Fruit fly (Drosophila melanogaster): Measurements from ENCODE around the gene Dph4.

The Dph4 gene

dm6 chr3R:5622985-5623630 lies 817 bp downstream of the Dph4 start (continued):
- no peak for TF ChIP-seq Blimp-1 (GFP tag; optimal IDR thresholded peaks at IDR 0.05)
- peak; percentile 35 for TF ChIP-seq Sox102F (GFP tag; optimal IDR thresholded peaks at IDR 0.05)
- no peak for TF ChIP-seq Hr38 (GFP tag; optimal IDR thresholded peaks at IDR 0.05)
- TF ChIP-seq CG16779 (tag; optimal IDR thresholded peaks at IDR 0.05), result peak; percentile 28
- TF ChIP-seq CG31627 (GFP tag; optimal IDR thresholded peaks at IDR 0.05), result no peak
- peak; percentile 98 for TF ChIP-seq fkh (GFP tag; optimal IDR thresholded peaks at IDR 0.05)
- TF ChIP-seq esn (GFP tag; optimal IDR thresholded peaks at IDR 0.05), result peak; percentile 34
- TF ChIP-seq vri (GFP tag; optimal IDR thresholded peaks at IDR 0.05), result peak; percentile 67

DNA sequence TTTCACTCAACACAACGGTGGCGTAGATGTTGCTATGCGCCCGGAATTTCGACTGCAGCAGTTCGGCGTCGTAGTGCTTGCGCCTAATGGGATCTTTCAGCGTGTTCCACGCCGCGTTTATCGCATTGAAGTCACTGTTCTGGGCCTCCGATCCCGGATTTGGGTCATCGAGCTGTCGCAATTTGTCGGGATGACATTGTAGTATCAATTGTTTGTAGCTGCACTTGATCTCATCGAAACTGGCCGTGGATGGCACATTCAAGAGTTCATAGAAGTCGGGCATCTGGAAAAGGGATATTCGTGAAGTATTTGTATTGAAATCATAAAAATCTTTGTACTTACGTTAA lies 1.5 kb downstream of the Dph4 start:
- TF ChIP-seq CG3919 (GFP tag; optimal IDR thresholded peaks at IDR 0.05), result no peak
- TF ChIP-seq svp (GFP tag), result peak; percentile 91
- no peak for TF ChIP-seq CG9139 (GFP tag; optimal IDR thresholded peaks at IDR 0.05)
- TF ChIP-seq Hr39 (GFP tag; optimal IDR thresholded peaks at IDR 0.05), result no peak
- TF ChIP-seq Eip78C (GFP tag), result peak; percentile 18
- TF ChIP-seq CG31627 (GFP tag; optimal IDR thresholded peaks at IDR 0.05), result no peak
- TF ChIP-seq Hr38 (GFP tag; optimal IDR thresholded peaks at IDR 0.05), result no peak

- TF ChIP-seq Sox14 (GFP tag; optimal IDR thresholded peaks at IDR 0.05), result peak; percentile 85
- TF ChIP-seq CG6276 (GFP tag; optimal IDR thresholded peaks at IDR 0.05), result peak; percentile 67
- TF ChIP-seq Hr39 (GFP tag; optimal IDR thresholded peaks at IDR 0.05), result no peak
- peak; percentile 69 for TF ChIP-seq CG9139 (GFP tag; optimal IDR thresholded peaks at IDR 0.05)
- no peak for TF ChIP-seq CG4318 (GFP tag; optimal IDR thresholded peaks at IDR 0.05)
- TF ChIP-seq acj6 (GFP tag; optimal IDR thresholded peaks at IDR 0.05), result no peak
- TF ChIP-seq Eip78C (GFP tag), result peak; percentile 70
- peak; percentile 62 for TF ChIP-seq CG1621 (tag; optimal IDR thresholded peaks at IDR 0.05)
- peak; percentile 46 for TF ChIP-seq CG6854 (GFP tag; optimal IDR thresholded peaks at IDR 0.05)
- no peak for TF ChIP-seq Met (GFP tag; optimal IDR thresholded peaks at IDR 0.05)
- peak; percentile 15; the same call in 1 of the 3 replicates for TF ChIP-seq CG6163 (GFP tag; IDR thresholded peaks at IDR 0.05)
- TF ChIP-seq Eip75B (GFP tag; optimal IDR thresholded peaks at IDR 0.05), result peak; percentile 19
- peak; percentile 6 for TF ChIP-seq net (GFP tag; optimal IDR thresholded peaks at IDR 0.05)
- TF ChIP-seq vri (GFP tag; optimal IDR thresholded peaks at IDR 0.05), result peak; percentile 72
- TF ChIP-seq dsx (GFP tag; optimal IDR thresholded peaks at IDR 0.05; ENCODE audit: poor library complexity, severe bottlenecking), result peak; percentile 70
- TF ChIP-seq spab (GFP tag; optimal IDR thresholded peaks at IDR 0.05), result peak; percentile 55
- peak; percentile 26; the same call in 1 of the 2 replicates for TF ChIP-seq CG15336 (GFP tag; IDR thresholded peaks at IDR 0.05)
- peak; percentile 28 for TF ChIP-seq CG3919 (GFP tag; optimal IDR thresholded peaks at IDR 0.05)
- 0 out of 3 replicates have a peak, but pooled peaks have one; percentile 25 for TF ChIP-seq CG8119 (GFP tag; IDR thresholded peaks at IDR 0.05)
- TF ChIP-seq Ets21C (GFP tag; optimal IDR thresholded peaks at IDR 0.05), result no peak
- peak; percentile 85 to 86 for TF ChIP-seq ss (GFP tag; optimal IDR thresholded peaks at IDR 0.05)
- TF ChIP-seq CG6808 (GFP tag; optimal IDR thresholded peaks at IDR 0.05), result peak; percentile 65
- TF ChIP-seq CG16779 (tag; optimal IDR thresholded peaks at IDR 0.05), result peak; percentile 22
- TF ChIP-seq CG10669 (GFP tag; optimal IDR thresholded peaks at IDR 0.05), result peak; percentile 25
These were observed 2.1 kb downstream of the Dph4 start for dm6 chr3R:5621714-5622405.

DNA sequence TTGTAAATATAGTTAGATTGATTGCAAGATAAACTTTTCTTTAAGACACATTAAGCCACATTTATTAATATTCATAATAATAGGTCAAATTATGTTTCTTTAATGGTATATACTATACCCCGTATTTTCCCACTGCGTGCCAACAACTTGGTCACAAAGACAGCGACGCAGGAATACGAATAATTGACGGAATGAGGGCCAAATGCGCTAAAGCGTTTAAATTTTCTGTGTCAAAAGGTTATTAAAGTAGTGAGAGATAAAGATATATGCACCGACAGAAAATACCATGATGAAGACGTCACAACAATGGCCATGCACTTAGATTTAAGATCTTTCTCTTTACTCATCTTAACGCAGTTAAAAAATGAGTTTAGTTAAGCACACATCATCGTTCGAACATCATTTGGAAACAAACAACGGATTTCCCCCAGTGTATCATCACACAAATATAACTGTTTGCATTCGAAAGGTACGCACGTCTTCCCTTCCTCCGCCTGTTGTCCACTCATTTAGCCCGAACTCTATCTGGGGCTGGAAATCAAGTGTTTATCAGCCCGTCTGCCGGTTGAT lies 3.5 kb downstream of the Dph4 start:
- TF ChIP-seq CG8119 (GFP tag; IDR thresholded peaks at IDR 0.05) (peak; percentile 60; the same call in 1 of the 3 replicates), esn (GFP tag; optimal IDR thresholded peaks at IDR 0.05) (peak; percentile 82), CG6854 (GFP tag; optimal IDR thresholded peaks at IDR 0.05) (no peak), CG11294 (GFP tag; IDR thresholded peaks at IDR 0.05) (no peak), Ets96B (tag; optimal IDR thresholded peaks at IDR 0.05) (peak; percentile 55), Met (GFP tag; optimal IDR thresholded peaks at IDR 0.05) (peak; percentile 69), eg (GFP tag; IDR thresholded peaks at IDR 0.05) (peak; percentile 65), dsx (GFP tag; optimal IDR thresholded peaks at IDR 0.05; ENCODE audit: poor library complexity, severe bottlenecking) (no peak), CG7368 (GFP tag; optimal IDR thresholded peaks at IDR 0.05) (peak; percentile 36), net (GFP tag; optimal IDR thresholded peaks at IDR 0.05) (peak; percentile 73), salr (GFP tag; optimal IDR thresholded peaks at IDR 0.05) (peak; percentile 18 to 78), lz (GFP tag; optimal IDR thresholded peaks at IDR 0.05) (peak; percentile 51), achi (GFP tag; optimal IDR thresholded peaks at IDR 0.05) (peak; percentile 54), Sox102F (GFP tag; optimal IDR thresholded peaks at IDR 0.05) (peak; percentile 61), CG6276 (GFP tag; optimal IDR thresholded peaks at IDR 0.05) (peak; percentile 58), Lpt (GFP tag; optimal IDR thresholded peaks at IDR 0.05) (peak; percentile 17), Hr38 (GFP tag; optimal IDR thresholded peaks at IDR 0.05) (no peak), vri (GFP tag; optimal IDR thresholded peaks at IDR 0.05) (no peak), svp (GFP tag) (peak; percentile 90), CG6808 (GFP tag; optimal IDR thresholded peaks at IDR 0.05) (peak; percentile 69), CG31627 (GFP tag; optimal IDR thresholded peaks at IDR 0.05) (peak; percentile 65), Hr4 (GFP tag; optimal IDR thresholded peaks at IDR 0.05) (peak; percentile 67), CG3919 (GFP tag; optimal IDR thresholded peaks at IDR 0.05) (peak; percentile 75)

Measured in whole organism, prepupa.